Worm (Caenorhabditis elegans): Measurements from ENCODE around the gene scvp-1.
A peak's percentile ranks its signal among the peaks of the same experiment; 100 is the strongest.

DNA sequence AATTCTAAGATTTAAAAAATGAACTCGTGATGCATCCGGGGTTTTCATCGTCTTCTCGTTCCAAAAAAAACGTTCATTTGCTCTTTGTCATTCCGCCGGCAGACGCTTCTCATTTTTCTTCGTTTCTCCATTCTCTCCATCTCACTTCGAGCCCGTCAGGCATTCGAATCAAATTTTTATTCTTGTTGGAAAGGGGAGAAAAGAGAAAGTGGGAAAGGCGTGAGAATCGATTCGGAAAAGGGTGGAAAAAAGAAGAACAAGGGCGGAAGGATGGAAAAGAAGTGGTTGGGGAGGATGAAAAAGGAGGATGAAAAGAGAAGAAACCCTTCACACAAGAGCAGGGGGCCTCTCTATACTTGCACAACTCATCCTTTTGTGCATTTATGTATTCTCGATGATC lies 26.3 kb downstream of the scvp-1 start:
- TF ChIP-seq pqm-1 (tag; optimal IDR thresholded peaks at IDR 0.05) (no peak), snpc-4 (tag; optimal IDR thresholded peaks at IDR 0.05) (no peak), mdl-1 (tag; optimal IDR thresholded peaks at IDR 0.05) (no peak), skn-1 (tag; optimal IDR thresholded peaks at IDR 0.05) (no peak), snu-23 (GFP tag; optimal IDR thresholded peaks at IDR 0.05) (no peak), ceh-82 (tag; optimal IDR thresholded peaks at IDR 0.05) (peak in 1 of 3 experiments; percentile 32), efl-3 (GFP tag; optimal IDR thresholded peaks at IDR 0.05) (no peak), ztf-4 (tag; optimal IDR thresholded peaks at IDR 0.05) (no peak), nhr-237 (tag; optimal IDR thresholded peaks at IDR 0.05) (no peak), nhr-19 (GFP tag; conservative IDR thresholded peaks at IDR 0.05) (no peak), tbx-2 (tag; optimal IDR thresholded peaks at IDR 0.05) (no peak), nhr-71 (tag; optimal IDR thresholded peaks at IDR 0.05) (no peak)

Measured in whole organism, L1 larva.